Worm (Caenorhabditis elegans): ENCODE results near the gene C49A9.6.

DNA sequence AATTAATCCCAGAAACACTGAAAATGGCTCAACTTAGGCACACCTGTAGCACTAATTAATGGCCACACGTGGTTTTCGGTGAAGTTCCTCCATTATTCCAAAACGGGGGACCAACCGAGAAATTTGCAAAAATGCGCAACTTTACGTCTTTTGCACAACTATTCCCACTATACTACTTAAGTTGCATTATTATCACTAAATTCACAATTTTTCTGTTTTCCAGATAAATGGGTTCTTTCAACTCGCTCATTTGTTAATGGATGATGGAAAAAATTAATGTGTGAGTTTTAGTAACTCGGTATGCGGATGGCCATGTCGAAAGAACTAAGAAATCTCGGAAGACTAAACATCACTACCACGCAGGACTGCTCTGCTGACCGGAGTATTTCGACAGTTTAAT, 43.9 kb downstream of the C49A9.6 start, which contains the start of gene T13A10.64:
- TF ChIP-seq attf-6 (GFP tag; IDR thresholded peaks at IDR 0.05), result no peak
- TF ChIP-seq mcd-1 (GFP tag; IDR thresholded peaks at IDR 0.05), result no peak
- TF ChIP-seq rcor-1 (GFP tag; IDR thresholded peaks at IDR 0.05), result no peak
- TF ChIP-seq let-607 (tag; optimal IDR thresholded peaks at IDR 0.05), result no peak
- no peak for TF ChIP-seq madf-3 (GFP tag; IDR thresholded peaks at IDR 0.05)
- no peak for TF ChIP-seq hsf-1 (GFP tag; IDR thresholded peaks at IDR 0.05)
- no peak for TF ChIP-seq hlh-26 (GFP tag; conservative IDR thresholded peaks at IDR 0.05)
- TF ChIP-seq Y95B8A.8 (GFP tag; IDR thresholded peaks at IDR 0.05), result no peak
- no peak for TF ChIP-seq ama-1 (optimal IDR thresholded peaks at IDR 0.05)
- TF ChIP-seq ama-1 (GFP tag; optimal IDR thresholded peaks at IDR 0.05), result no peak
- TF ChIP-seq bed-2 (GFP tag; IDR thresholded peaks at IDR 0.05), result no peak

All from whole organism, young adult.